Fruit fly (Drosophila melanogaster) whole organism, embryonic: ENCODE data around the gene BRWD3.

Experiments
- Atf6 ChIP-seq: fragments of 200-800 bp; sonication (Bioruptor generic); IDR thresholded peaks from 2 replicates; pipeline ENCODE4 v1.3.6; 2022; ENCODE audit warnings: missing biosample characterization, missing genetic modification characterization
- BtbVII ChIP-seq: fragments of 200-800 bp; sonication (Bioruptor generic); optimal IDR thresholded peaks from 3 replicates; lab custom pipeline; 2017; ENCODE audit warnings: missing biosample characterization, mild to moderate bottlenecking, missing genetic modification characterization
- CG10431 ChIP-seq: fragments of 200-800 bp; sonication (Bioruptor generic); optimal IDR thresholded peaks from 3 replicates; lab custom pipeline; 2018; ENCODE audit warnings: missing biosample characterization, mild to moderate bottlenecking, missing genetic modification characterization
- CG11456 ChIP-seq: fragments of 200-800 bp; sonication (Bioruptor generic); IDR thresholded peaks from 3 replicates; pipeline ENCODE4 v1.3.6; 2022; ENCODE audit warnings: missing biosample characterization, missing genetic modification characterization
- CG12744 ChIP-seq: fragments of 200-800 bp; sonication (Bioruptor generic); optimal IDR thresholded peaks from 2 replicates; lab custom pipeline; 2016; ENCODE audit warnings: missing biosample characterization, missing genetic modification characterization
- CG15514 ChIP-seq: fragments of 200-800 bp; sonication (Bioruptor generic); optimal IDR thresholded peaks from 3 replicates; lab custom pipeline; 2017; ENCODE audit warnings: missing biosample characterization, missing genetic modification characterization, mild to moderate bottlenecking, moderate library complexity, missing genetic modification reagents
- CG1647 ChIP-seq: fragments of 200-800 bp; sonication (Bioruptor generic); optimal IDR thresholded peaks from 3 replicates; lab custom pipeline; 2016; ENCODE audit warnings: missing biosample characterization, missing genetic modification characterization
- CG17385 ChIP-seq: fragments of 200-800 bp; sonication (Bioruptor generic); optimal IDR thresholded peaks from 3 replicates; lab custom pipeline; 2018; ENCODE audit warnings: missing biosample characterization, mild to moderate bottlenecking, missing genetic modification characterization
- CG1792 ChIP-seq: fragments of 200-800 bp; sonication (Bioruptor generic); optimal IDR thresholded peaks from 2 replicates; lab custom pipeline; 2016; ENCODE audit warnings: missing biosample characterization, missing genetic modification characterization
- CG18619 ChIP-seq: fragments of 200-800 bp; sonication (Bioruptor generic); optimal IDR thresholded peaks from 3 replicates; lab custom pipeline; 2017; ENCODE audit warnings: missing biosample characterization, mild to moderate bottlenecking, missing genetic modification characterization
- CG33213 ChIP-seq: fragments of 200-800 bp; sonication (Bioruptor generic); optimal IDR thresholded peaks from 3 replicates; lab custom pipeline; 2016; ENCODE audit warnings: missing biosample characterization, missing genetic modification characterization
- CG3847 ChIP-seq: fragments of 200-800 bp; sonication (Bioruptor generic); IDR thresholded peaks from 2 replicates; pipeline ENCODE4 v1.3.6; 2022; ENCODE audit warnings: missing biosample characterization, missing genetic modification characterization
- CG5245 ChIP-seq: fragments of 200-800 bp; sonication (Bioruptor generic); optimal IDR thresholded peaks from 3 replicates; lab custom pipeline; 2016; ENCODE audit warnings: missing biosample characterization, missing genetic modification characterization
- CG6791 ChIP-seq: fragments of 200-800 bp; sonication (Bioruptor generic); IDR thresholded peaks from 3 replicates; pipeline ENCODE4 v1.3.6; 2022; ENCODE audit warnings: missing biosample characterization, missing genetic modification characterization; ENCODE audit not compliant: partially characterized antibody
- D19B ChIP-seq: fragments of 200-800 bp; sonication (Bioruptor generic); optimal IDR thresholded peaks from 2 replicates; lab custom pipeline; 2017; ENCODE audit warnings: missing biosample characterization, mild to moderate bottlenecking, missing genetic modification characterization
- Ets65A ChIP-seq: fragments of 200-800 bp; sonication (Bioruptor generic); peaks from one replicate; lab custom pipeline; 2016; ENCODE audit warnings: missing biosample characterization, missing genetic modification characterization
- Hey ChIP-seq: fragments of 200-800 bp; sonication (Bioruptor generic); optimal IDR thresholded peaks from 3 replicates; lab custom pipeline; 2018; ENCODE audit warnings: missing biosample characterization, mild to moderate bottlenecking, missing genetic modification characterization
- Lhr ChIP-seq: fragments of 200-800 bp; sonication (Bioruptor generic); optimal IDR thresholded peaks from 3 replicates; lab custom pipeline; 2017; ENCODE audit warnings: mild to moderate bottlenecking, missing biosample characterization, missing genetic modification reagents, missing genetic modification characterization
- Med ChIP-seq: fragments of 200-800 bp; sonication (Bioruptor generic); peaks from one replicate; lab custom pipeline; 2016; ENCODE audit warnings: missing biosample characterization, missing genetic modification characterization, mild to moderate bottlenecking, inconsistent platforms, moderate library complexity
- Ravus ChIP-seq: fragments of 200-800 bp; sonication (Bioruptor generic); IDR thresholded peaks from 2 replicates; pipeline ENCODE4 v1.3.6; 2022; ENCODE audit warnings: missing biosample characterization, missing genetic modification characterization
- Side ChIP-seq: fragments of 200-800 bp; sonication (Bioruptor generic); optimal IDR thresholded peaks from 2 replicates; lab custom pipeline; 2016; ENCODE audit warnings: missing biosample characterization, missing genetic modification characterization
- Sox102F ChIP-seq: fragments of 200-800 bp; sonication (Bioruptor generic); optimal IDR thresholded peaks from 2 replicates; lab custom pipeline; 2018; ENCODE audit warnings: missing biosample characterization, mild to moderate bottlenecking, missing genetic modification characterization, moderate library complexity
- Sry-β ChIP-seq: fragments of 200-800 bp; sonication (Bioruptor generic); optimal IDR thresholded peaks from 2 replicates; lab custom pipeline; 2018; ENCODE audit warnings: missing biosample characterization, mild to moderate bottlenecking, missing genetic modification characterization, moderate library complexity
- Tbp ChIP-seq: fragments of >200 bp; optimal IDR thresholded peaks from 2 replicates; lab custom pipeline; 2018; ENCODE audit warnings: missing biosample characterization, missing genetic modification characterization
- ash1 ChIP-seq: fragments of 200-800 bp; sonication (Bioruptor generic); optimal IDR thresholded peaks from 2 replicates; lab custom pipeline; 2018; ENCODE audit warnings: missing biosample characterization, mild to moderate bottlenecking, missing genetic modification characterization
- ato ChIP-seq: fragments of 200-800 bp; sonication (Bioruptor generic); IDR thresholded peaks from 2 replicates; pipeline ENCODE4 v1.3.6; 2022; ENCODE audit warnings: missing biosample characterization, missing genetic modification characterization; ENCODE audit not compliant: partially characterized antibody
- chinmo ChIP-seq: fragments of 200-800 bp; sonication (Bioruptor generic); IDR thresholded peaks from 4 replicates; pipeline ENCODE4 v1.3.6; 2022; ENCODE audit warnings: missing biosample characterization, missing genetic modification characterization; ENCODE audit not compliant: partially characterized antibody
- crol ChIP-seq: fragments of 200-800 bp; sonication (Bioruptor generic); IDR thresholded peaks from 2 replicates; pipeline ENCODE4 v1.3.6; 2022; ENCODE audit warnings: missing biosample characterization, missing genetic modification characterization
- cwo ChIP-seq: fragments of 200-800 bp; sonication (Bioruptor generic); optimal IDR thresholded peaks from 3 replicates; lab custom pipeline; 2017; ENCODE audit warnings: missing biosample characterization, missing genetic modification characterization, mild to moderate bottlenecking, moderate library complexity, missing genetic modification reagents
- dm ChIP-seq: fragments of 200-800 bp; sonication (Bioruptor generic); optimal IDR thresholded peaks from 3 replicates; lab custom pipeline; 2016; ENCODE audit warnings: missing biosample characterization, missing genetic modification characterization
- dmrt99B ChIP-seq: fragments of 200-800 bp; sonication (Bioruptor generic); optimal IDR thresholded peaks from 2 replicates; lab custom pipeline; 2018; ENCODE audit warnings: missing biosample characterization, mild to moderate bottlenecking, missing genetic modification characterization, moderate library complexity
- dysf ChIP-seq: fragments of 200-800 bp; sonication (Bioruptor generic); IDR thresholded peaks from 3 replicates; pipeline ENCODE4 v1.3.6; 2022; ENCODE audit warnings: missing biosample characterization, missing genetic modification characterization
- ewg ChIP-seq: fragments of 200-800 bp; sonication (Bioruptor generic); optimal IDR thresholded peaks from 3 replicates; lab custom pipeline; 2017; ENCODE audit warnings: mild to moderate bottlenecking, missing biosample characterization, missing genetic modification reagents, missing genetic modification characterization
- fd64A ChIP-seq: fragments of 200-800 bp; sonication (Bioruptor generic); optimal IDR thresholded peaks from 3 replicates; lab custom pipeline; 2018; ENCODE audit warnings: missing biosample characterization, mild to moderate bottlenecking, missing genetic modification characterization
- gem ChIP-seq: fragments of 200-800 bp; sonication (Bioruptor generic); optimal IDR thresholded peaks from 2 replicates; lab custom pipeline; 2019; ENCODE audit warnings: missing biosample characterization, mild to moderate bottlenecking, missing genetic modification characterization, moderate library complexity
- ind ChIP-seq: fragments of 200-800 bp; sonication (Bioruptor generic); optimal IDR thresholded peaks from 3 replicates; lab custom pipeline; 2016; ENCODE audit warnings: missing biosample characterization, missing genetic modification characterization
- jumu ChIP-seq: fragments of 200-800 bp; sonication (Bioruptor generic); optimal IDR thresholded peaks from 3 replicates; lab custom pipeline; 2016; ENCODE audit warnings: missing biosample characterization, missing genetic modification characterization
- lab ChIP-seq: fragments of 200-800 bp; sonication (Bioruptor generic); optimal IDR thresholded peaks from 3 replicates; lab custom pipeline; 2017; ENCODE audit warnings: missing biosample characterization, missing genetic modification characterization, mild to moderate bottlenecking, moderate library complexity, missing genetic modification reagents
- lbe ChIP-seq: fragments of 200-800 bp; sonication (Bioruptor generic); optimal IDR thresholded peaks from 2 replicates; lab custom pipeline; 2016; ENCODE audit warnings: missing biosample characterization, mild to moderate bottlenecking, missing genetic modification characterization
- nau ChIP-seq: fragments of 200-800 bp; sonication (Bioruptor generic); optimal IDR thresholded peaks from 3 replicates; lab custom pipeline; 2017; ENCODE audit warnings: missing biosample characterization, mild to moderate bottlenecking, missing genetic modification characterization, missing genetic modification reagents
- nom ChIP-seq: fragments of 200-800 bp; sonication (Bioruptor generic); optimal IDR thresholded peaks from 2 replicates; lab custom pipeline; 2017; ENCODE audit warnings: missing biosample characterization, missing genetic modification characterization, mild to moderate bottlenecking, moderate library complexity, missing genetic modification reagents
- zen2 ChIP-seq: fragments of 200-800 bp; sonication (Bioruptor generic); IDR thresholded peaks from 3 replicates; pipeline ENCODE4 v1.3.6; 2022; ENCODE audit warnings: missing biosample characterization, missing genetic modification characterization; ENCODE audit not compliant: partially characterized antibody

The BRWD3 gene

DNA sequence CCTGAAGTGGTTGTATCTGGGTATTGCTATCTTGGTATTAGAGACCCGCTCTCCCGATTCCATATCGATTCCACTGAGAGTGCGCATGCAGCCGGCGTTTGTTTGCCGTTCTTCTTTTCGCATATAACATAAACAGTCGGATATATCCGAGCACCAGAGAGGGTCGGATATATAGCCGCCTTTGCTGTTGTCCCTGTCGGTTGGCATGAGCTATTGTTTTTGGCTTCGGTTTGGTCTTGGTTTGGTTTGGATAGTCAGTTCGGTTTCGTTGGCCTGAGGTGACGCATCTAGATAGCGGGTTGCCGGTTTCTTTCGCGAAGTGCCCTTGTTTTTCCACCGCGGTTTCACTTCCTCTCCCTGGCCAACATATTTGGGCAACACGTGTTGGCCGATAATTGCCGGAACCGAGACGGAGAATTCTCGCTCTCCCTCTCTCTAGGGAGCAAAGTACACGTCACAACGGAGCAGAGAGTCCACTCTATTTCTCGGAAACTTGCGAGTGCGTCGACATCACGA lies 46.0 kb upstream of the BRWD3 start, which contains the start of gene Orct2 (continued):
- TF ChIP-seq crol, result peak; percentile 84
- TF ChIP-seq Tbp (GFP tag; lab: Kevin White, UChicago), result no peak
- no peak for TF ChIP-seq Sox102F (GFP tag; lab: Kevin White, UChicago)
- no peak for TF ChIP-seq CG6791 (GFP tag; lab: Robert Waterston, UW)
- no peak for TF ChIP-seq dysf (GFP tag; lab: Robert Waterston, UW)
- TF ChIP-seq ash1, result no peak
- peak; percentile 32 for TF ChIP-seq Ravus (GFP tag; lab: Robert Waterston, UW)
- TF ChIP-seq CG1647 (GFP tag; lab: Kevin White, UChicago), result no peak
- peak; percentile 100 for TF ChIP-seq cwo (GFP tag; lab: Kevin White, UChicago)
- TF ChIP-seq CG18619 (GFP tag; lab: Kevin White, UChicago), result no peak
- TF ChIP-seq CG1792, result no peak
- TF ChIP-seq CG15514 (GFP tag; lab: Kevin White, UChicago), result peak; percentile 46
- TF ChIP-seq ewg (GFP tag; lab: Kevin White, UChicago), result peak; percentile 84
- TF ChIP-seq Atf6, result 0 out of 2 replicates have a peak, but pooled peaks have one; percentile 21
- no peak for TF ChIP-seq CG10431 (GFP tag; lab: Kevin White, UChicago)
- TF ChIP-seq jumu, result no peak
- TF ChIP-seq Side, result no peak
- no peak for TF ChIP-seq CG11456 (GFP tag; lab: Robert Waterston, UW)
- TF ChIP-seq chinmo (GFP tag; lab: Robert Waterston, UW), result peak; percentile 90; the same call in 3 of the 4 replicates
- TF ChIP-seq nau (GFP tag; lab: Kevin White, UChicago), result peak; percentile 24
- peak; percentile 31; the same call in 1 of the 3 replicates for TF ChIP-seq zen2 (GFP tag; lab: Robert Waterston, UW)
- peak; percentile 28; the same call in 1 of the 2 replicates for TF ChIP-seq ato
- no peak for TF ChIP-seq ind
- TF ChIP-seq fd64A (GFP tag; lab: Kevin White, UChicago), result no peak
- no peak for TF ChIP-seq CG3847 (GFP tag; lab: Robert Waterston, UW)
- no peak for TF ChIP-seq D19B (GFP tag; lab: Kevin White, UChicago)
- TF ChIP-seq dm (GFP tag; lab: Kevin White, UChicago), result peak; percentile 41
- no peak for TF ChIP-seq CG33213 (GFP tag; lab: Kevin White, UChicago)
- no peak for TF ChIP-seq CG12744 (GFP tag; lab: Kevin White, UChicago)
- TF ChIP-seq CG5245 (GFP tag; lab: Kevin White, UChicago), result no peak
- TF ChIP-seq Sry-β, result no peak
- TF ChIP-seq nom (GFP tag; lab: Kevin White, UChicago), result peak; percentile 74
- TF ChIP-seq lab (GFP tag; lab: Kevin White, UChicago), result peak; percentile 68
- peak; percentile 32 for TF ChIP-seq CG17385 (GFP tag; lab: Kevin White, UChicago)
- no peak for TF ChIP-seq gem (tag; lab: Kevin White, UChicago)
- no peak for TF ChIP-seq lbe (GFP tag; lab: Kevin White, UChicago)
- peak; percentile 69 for TF ChIP-seq BtbVII
- TF ChIP-seq Hey (tag; lab: Kevin White, UChicago), result peak; percentile 11
- TF ChIP-seq, all 482 proteins: peak for 114

DNA sequence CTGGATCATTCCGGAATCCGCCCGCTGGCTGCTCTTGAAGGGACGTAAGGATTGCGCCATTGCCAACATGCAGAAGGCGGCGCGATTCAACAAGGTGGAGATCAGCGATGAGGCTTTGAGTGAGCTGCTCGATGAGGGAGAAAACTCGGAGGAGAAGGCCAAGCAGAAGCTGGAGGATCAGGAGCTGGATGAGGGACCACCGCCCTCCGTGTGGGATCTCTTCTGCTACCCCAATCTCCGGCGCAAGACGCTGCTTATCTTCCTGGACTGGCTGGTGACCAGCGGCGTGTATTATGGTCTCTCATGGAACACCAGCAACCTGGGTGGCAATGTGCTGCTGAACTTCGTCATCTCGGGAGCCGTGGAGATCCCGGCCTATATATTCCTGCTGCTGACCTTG lies 44.6 kb upstream of the BRWD3 start:
- TF ChIP-seq dmrt99B (tag; lab: Kevin White, UChicago) (no peak), Ets65A (GFP tag; lab: Kevin White, UChicago) (peak; percentile 46), Lhr (GFP tag; lab: Kevin White, UChicago) (no peak), Med (GFP tag; lab: Kevin White, UChicago) (peak; percentile 11)
